Worm (Caenorhabditis elegans) whole organism, L2 larva: ENCODE data around the gene ceh-10.

Source experiments
- C34F6.9 ChIP-seq: fragments of 150-350 bp; optimal IDR thresholded peaks from 2 replicates; lab custom pipeline; 2014; ENCODE audit warnings: missing biosample characterization, missing genetic modification characterization
- F13H6.1 ChIP-seq: sonication (generic microtip); optimal IDR thresholded peaks from 2 replicates; lab custom pipeline; 2016; ENCODE audit warnings: missing genetic modification characterization, missing compliant biosample characterization
- R02D3.7 ChIP-seq: fragments of 150-350 bp; optimal IDR thresholded peaks from 2 replicates; lab custom pipeline; 2014; ENCODE audit warnings: missing biosample characterization, missing genetic modification characterization
- Y55F3AM.14 ChIP-seq: fragments of 200-800 bp; sonication (Bioruptor generic); optimal IDR thresholded peaks from 2 replicates; lab custom pipeline; 2018; ENCODE audit warnings: mild to moderate bottlenecking, missing genetic modification characterization, missing compliant biosample characterization
- ZK546.5 ChIP-seq: sonication (generic microtip); optimal IDR thresholded peaks from 2 replicates; lab custom pipeline; 2017; ENCODE audit warnings: missing biosample characterization, missing genetic modification characterization
- alr-1 ChIP-seq: fragments of 150-350 bp; optimal IDR thresholded peaks from 2 replicates; lab custom pipeline; 2014; ENCODE audit warnings: missing biosample characterization, missing genetic modification characterization
- aly-2 ChIP-seq: fragments of 150-350 bp; optimal IDR thresholded peaks from 2 replicates; lab custom pipeline; 2014; ENCODE audit warnings: missing biosample characterization, missing genetic modification characterization
- ama-1 ChIP-seq: fragments of 150-350 bp; optimal IDR thresholded peaks from 2 replicates; lab custom pipeline; 2018; ENCODE audit warnings: inconsistent platforms
- blmp-1 ChIP-seq: sonication (generic microtip); optimal IDR thresholded peaks from 2 replicates; lab custom pipeline; 2017; ENCODE audit warnings: missing genetic modification characterization, mild to moderate bottlenecking, missing compliant biosample characterization, antibody characterized with exemption, moderate library complexity; ENCODE audit not compliant: insufficient read depth
- ceh-16 ChIP-seq: fragments of 150-350 bp; optimal IDR thresholded peaks from 2 replicates; lab custom pipeline; 2014; ENCODE audit warnings: missing biosample characterization, missing genetic modification characterization
- ceh-82 ChIP-seq: fragments of 150-350 bp; optimal IDR thresholded peaks from 2 replicates; lab custom pipeline; 2014; ENCODE audit warnings: missing biosample characterization, missing genetic modification characterization
- crh-2 ChIP-seq: sonication (generic microtip); optimal IDR thresholded peaks from 2 replicates; lab custom pipeline; 2017; ENCODE audit warnings: missing biosample characterization, missing genetic modification characterization
- dmd-4 ChIP-seq: sonication (generic microtip); optimal IDR thresholded peaks from 2 replicates; lab custom pipeline; 2017; ENCODE audit warnings: missing biosample characterization, missing genetic modification characterization
- egl-27 ChIP-seq: sonication (generic microtip); optimal IDR thresholded peaks from 3 replicates; lab custom pipeline; 2017; ENCODE audit warnings: missing biosample characterization, missing genetic modification reagents, missing genetic modification characterization
- elt-1 ChIP-seq: fragments of 150-350 bp; optimal IDR thresholded peaks from 2 replicates; lab custom pipeline; 2014; ENCODE audit warnings: missing biosample characterization, missing genetic modification characterization
- fos-1 ChIP-seq: fragments of 150-350 bp; optimal IDR thresholded peaks from 2 replicates; lab custom pipeline; 2014; ENCODE audit warnings: missing biosample characterization, missing genetic modification characterization
- gmeb-1 ChIP-seq: fragments of 150-350 bp; optimal IDR thresholded peaks from 2 replicates; lab custom pipeline; 2014; ENCODE audit warnings: missing biosample characterization, missing genetic modification characterization
- lin-11 ChIP-seq: fragments of 150-350 bp; sonication (generic microtip); optimal IDR thresholded peaks from 2 replicates; lab custom pipeline; 2014; ENCODE audit warnings: missing biosample characterization, missing genetic modification characterization, inconsistent platforms, mixed read lengths
- lin-13 ChIP-seq: fragments of 150-350 bp; optimal IDR thresholded peaks from 2 replicates; lab custom pipeline; 2014; ENCODE audit warnings: missing biosample characterization, missing genetic modification reagents, missing genetic modification characterization
- lin-39 ChIP-seq: fragments of 150-350 bp; optimal IDR thresholded peaks from 2 replicates; lab custom pipeline; 2014; ENCODE audit warnings: missing biosample characterization, missing genetic modification reagents, missing genetic modification characterization
- lsy-2 ChIP-seq, 2 experiments: fragments of 150-350 bp in 1 of 2; sonication (generic microtip) in 1 of 2; optimal IDR thresholded peaks; 2 replicates each; lab custom pipeline; 2014 to 2017; ENCODE audit warnings: missing biosample characterization in 2 of 2, missing genetic modification characterization in 2 of 2
- mab-5 ChIP-seq: fragments of 150-350 bp; optimal IDR thresholded peaks from 2 replicates; lab custom pipeline; 2014; ENCODE audit warnings: missing biosample characterization, missing genetic modification characterization
- mbf-1 ChIP-seq: sonication (generic microtip); optimal IDR thresholded peaks from 2 replicates; lab custom pipeline; 2017; ENCODE audit warnings: missing biosample characterization, missing genetic modification characterization
- mdl-1 ChIP-seq, 2 experiments: fragments of 150-350 bp in 1 of 2; sonication (generic microtip) in 1 of 2; optimal IDR thresholded peaks; 2 replicates each; lab custom pipeline; 2017; ENCODE audit warnings: missing biosample characterization in 2 of 2, missing genetic modification characterization in 2 of 2
- nhr-10 ChIP-seq: sonication (generic microtip); optimal IDR thresholded peaks from 2 replicates; lab custom pipeline; 2017; ENCODE audit warnings: missing biosample characterization, missing genetic modification characterization
- nhr-11 ChIP-seq: fragments of 150-350 bp; optimal IDR thresholded peaks from 2 replicates; lab custom pipeline; 2014; ENCODE audit warnings: missing biosample characterization, missing genetic modification characterization
- nhr-12 ChIP-seq: fragments of 150-350 bp; optimal IDR thresholded peaks from 2 replicates; lab custom pipeline; 2014; ENCODE audit warnings: missing biosample characterization, missing genetic modification characterization
- nhr-129 ChIP-seq: fragments of 150-350 bp; optimal IDR thresholded peaks from 2 replicates; lab custom pipeline; 2014; ENCODE audit warnings: missing biosample characterization, missing genetic modification characterization
- nhr-21 ChIP-seq: fragments of 150-350 bp; optimal IDR thresholded peaks from 2 replicates; lab custom pipeline; 2014; ENCODE audit warnings: missing biosample characterization, missing genetic modification characterization
- nhr-23 ChIP-seq: fragments of 150-350 bp; optimal IDR thresholded peaks from 2 replicates; lab custom pipeline; 2014; ENCODE audit warnings: missing biosample characterization, missing genetic modification reagents, missing genetic modification characterization
- nhr-237 ChIP-seq: fragments of 150-350 bp; optimal IDR thresholded peaks from 2 replicates; lab custom pipeline; 2014; ENCODE audit warnings: missing biosample characterization, missing genetic modification characterization
- nhr-25 ChIP-seq: fragments of 150-350 bp; sonication (generic microtip); optimal IDR thresholded peaks from 3 replicates; lab custom pipeline; 2014; ENCODE audit warnings: missing biosample characterization, missing genetic modification characterization
- nhr-6 ChIP-seq: fragments of 150-350 bp; optimal IDR thresholded peaks from 2 replicates; lab custom pipeline; 2014; ENCODE audit warnings: missing biosample characterization, missing genetic modification characterization
- nhr-77 ChIP-seq: fragments of 150-350 bp; optimal IDR thresholded peaks from 2 replicates; lab custom pipeline; 2014; ENCODE audit warnings: missing biosample characterization, missing genetic modification characterization
- peb-1 ChIP-seq: fragments of 150-350 bp; optimal IDR thresholded peaks from 2 replicates; lab custom pipeline; 2014; ENCODE audit warnings: missing biosample characterization, missing genetic modification characterization
- sem-4 ChIP-seq: fragments of 150-350 bp; optimal IDR thresholded peaks from 2 replicates; lab custom pipeline; 2014; ENCODE audit warnings: missing biosample characterization, missing genetic modification reagents, missing genetic modification characterization
- skn-1 ChIP-seq: sonication (generic microtip); optimal IDR thresholded peaks from 2 replicates; lab custom pipeline; 2017; ENCODE audit warnings: missing biosample characterization, missing genetic modification characterization
- sma-3 ChIP-seq: sonication (generic microtip); optimal IDR thresholded peaks from 2 replicates; lab custom pipeline; 2016; ENCODE audit warnings: missing genetic modification reagents, missing genetic modification characterization, missing compliant biosample characterization
- sma-9 ChIP-seq, 2 experiments: fragments of 150-350 bp in 1 of 2; sonication (generic microtip) in 1 of 2; optimal IDR thresholded peaks; 2 replicates each; lab custom pipeline; 2014 to 2016; ENCODE audit warnings: missing genetic modification characterization in 2 of 2, mild to moderate bottlenecking in 1 of 2, missing biosample characterization in 1 of 2, missing compliant biosample characterization in 1 of 2, missing genetic modification reagents in 1 of 2, moderate library complexity in 1 of 2
- snpc-4 ChIP-seq: fragments of 150-350 bp; optimal IDR thresholded peaks from 2 replicates; lab custom pipeline; 2014; ENCODE audit warnings: missing biosample characterization, missing genetic modification characterization
- unc-39 ChIP-seq: fragments of 150-350 bp; optimal IDR thresholded peaks from 2 replicates; lab custom pipeline; 2014; ENCODE audit warnings: missing biosample characterization, missing genetic modification characterization
- unc-55 ChIP-seq: fragments of 150-350 bp; sonication (generic microtip); optimal IDR thresholded peaks from 3 replicates; lab custom pipeline; 2014; ENCODE audit warnings: missing biosample characterization, missing genetic modification reagents, missing genetic modification characterization
- unc-62 ChIP-seq: fragments of 150-350 bp; optimal IDR thresholded peaks from 2 replicates; lab custom pipeline; 2014; ENCODE audit warnings: missing biosample characterization, missing genetic modification reagents, missing genetic modification characterization
- zag-1 ChIP-seq: fragments of 150-350 bp; optimal IDR thresholded peaks from 2 replicates; lab custom pipeline; 2014; ENCODE audit warnings: missing biosample characterization, missing genetic modification characterization
- ztf-1 ChIP-seq: fragments of 200-800 bp; sonication (Bioruptor generic); conservative IDR thresholded peaks from 2 replicates; pipeline ENCODE4 v1.3.6; 2022; ENCODE audit warnings: missing genetic modification characterization, missing compliant biosample characterization
- ztf-11 ChIP-seq: sonication (generic microtip); optimal IDR thresholded peaks from 2 replicates; lab custom pipeline; 2017; ENCODE audit warnings: missing biosample characterization, missing genetic modification characterization
- ztf-4 ChIP-seq: fragments of 150-350 bp; optimal IDR thresholded peaks from 2 replicates; lab custom pipeline; 2014; ENCODE audit warnings: missing biosample characterization, missing genetic modification characterization

The ceh-10 gene

ce11 chrIII:5842920-5843319 lies 44.1 kb downstream of the ceh-10 start:
- TF ChIP-seq nhr-25 (no peak), C34F6.9 (tag; lab: Kevin White, UChicago) (peak; percentile 37), unc-39 (tag; lab: Kevin White, UChicago) (no peak), unc-55 (GFP tag; lab: Kevin White, UChicago) (peak; percentile 47)

ce11 chrIII:5843662-5844061 lies 44.8 kb downstream of the ceh-10 start:
- TF ChIP-seq mdl-1 (tag; optimal IDR thresholded peaks at IDR 0.05; lab: Kevin White, UChicago) = peak in 1 of 2 experiments; percentile 18
- no peak for TF ChIP-seq nhr-11 (tag; lab: Kevin White, UChicago)
- TF ChIP-seq nhr-129 (tag; lab: Kevin White, UChicago) = peak; percentile 70
- TF ChIP-seq F13H6.1 (tag; lab: Kevin White, UChicago) = peak; percentile 62
- no peak for TF ChIP-seq sma-9 (GFP tag; optimal IDR thresholded peaks at IDR 0.05; lab: Kevin White, UChicago)
- TF ChIP-seq sma-9 (tag; optimal IDR thresholded peaks at IDR 0.05; lab: Kevin White, UChicago) = no peak
- TF ChIP-seq dmd-4 = no peak
- no peak for TF ChIP-seq Y55F3AM.14 (GFP tag; lab: Kevin White, UChicago)
- no peak for TF ChIP-seq blmp-1 (tag; lab: Kevin White, UChicago)
- TF ChIP-seq snpc-4 (tag; lab: Kevin White, UChicago) = no peak
- TF ChIP-seq ztf-11 (tag; lab: Kevin White, UChicago) = no peak
- TF ChIP-seq lin-13 (GFP tag; lab: Kevin White, UChicago) = no peak
- no peak for TF ChIP-seq lin-39 (tag; lab: Kevin White, UChicago)
- peak in 1 of 2 experiments; percentile 8 for TF ChIP-seq lsy-2 (tag; optimal IDR thresholded peaks at IDR 0.05; lab: Kevin White, UChicago)
- no peak for TF ChIP-seq ama-1 (lab: Kevin White, UChicago)

- TF ChIP-seq nhr-6 (tag; lab: Kevin White, UChicago) (peak; percentile 41), mbf-1 (tag; lab: Kevin White, UChicago) (no peak), F13H6.1 (tag; lab: Kevin White, UChicago) (peak; percentile 76), nhr-11 (tag; lab: Kevin White, UChicago) (no peak), lsy-2 (tag; optimal IDR thresholded peaks at IDR 0.05; lab: Kevin White, UChicago) (peak; percentile 2 to 77), nhr-25 (no peak), nhr-21 (tag; lab: Kevin White, UChicago) (no peak), sma-3 (GFP tag; lab: Kevin White, UChicago) (no peak), crh-2 (peak; percentile 82), ceh-16 (tag; lab: Kevin White, UChicago) (no peak), dmd-4 (no peak), alr-1 (tag; lab: Kevin White, UChicago) (no peak), nhr-23 (tag; lab: Kevin White, UChicago) (no peak), sma-9 (GFP tag; optimal IDR thresholded peaks at IDR 0.05; lab: Kevin White, UChicago) (peak; percentile 72), sma-9 (tag; optimal IDR thresholded peaks at IDR 0.05; lab: Kevin White, UChicago) (no peak), lin-13 (GFP tag; lab: Kevin White, UChicago) (peak; percentile 58), ama-1 (lab: Kevin White, UChicago) (no peak), nhr-237 (tag; lab: Kevin White, UChicago) (no peak), ztf-11 (tag; lab: Kevin White, UChicago) (no peak), skn-1 (tag; lab: Kevin White, UChicago) (no peak), peb-1 (tag; lab: Kevin White, UChicago) (no peak), R02D3.7 (tag; lab: Kevin White, UChicago) (no peak), nhr-129 (tag; lab: Kevin White, UChicago) (peak; percentile 91), unc-39 (tag; lab: Kevin White, UChicago) (no peak), blmp-1 (tag; lab: Kevin White, UChicago) (no peak), fos-1 (no peak), snpc-4 (tag; lab: Kevin White, UChicago) (no peak), Y55F3AM.14 (GFP tag; lab: Kevin White, UChicago) (peak; percentile 71), mdl-1 (tag; optimal IDR thresholded peaks at IDR 0.05; lab: Kevin White, UChicago) (peak; percentile 89 to 95), nhr-10 (no peak), ZK546.5 (no peak), nhr-77 (no peak), elt-1 (tag; lab: Kevin White, UChicago) (no peak), unc-55 (GFP tag; lab: Kevin White, UChicago) (peak; percentile 94), ztf-4 (peak; percentile 61), lin-11 (tag; lab: Kevin White, UChicago) (peak; percentile 34), sem-4 (tag; lab: Kevin White, UChicago) (peak; percentile 28), mab-5 (no peak), ztf-1 (no peak), C34F6.9 (tag; lab: Kevin White, UChicago) (peak; percentile 83), lin-39 (tag; lab: Kevin White, UChicago) (no peak), aly-2 (tag; lab: Kevin White, UChicago) (no peak), ceh-82 (tag; lab: Kevin White, UChicago) (no peak), nhr-12 (tag; lab: Kevin White, UChicago) (no peak), unc-62 (GFP tag; lab: Kevin White, UChicago) (no peak), gmeb-1 (tag; lab: Kevin White, UChicago) (no peak), egl-27 (tag; lab: Kevin White, UChicago) (peak; percentile 85), zag-1 (tag; lab: Kevin White, UChicago) (peak; percentile 94)
Measured at ce11 chrIII:5845483-5845882, 46.6 kb downstream of the ceh-10 start.
